Worm (Caenorhabditis elegans) whole organism, early embryonic: ENCODE results near the gene F44G4.7.

Experiments
- B0310.2 ChIP-seq: sonication (generic microtip); optimal IDR thresholded peaks from 2 replicates; lab custom pipeline; 2016; ENCODE audit warnings: mild to moderate bottlenecking, missing genetic modification characterization, missing compliant biosample characterization
- aly-1 ChIP-seq: sonication (generic microtip); optimal IDR thresholded peaks from 2 replicates; lab custom pipeline; 2016; ENCODE audit warnings: missing genetic modification characterization, missing compliant biosample characterization
- ama-1 ChIP-seq: fragments of 150-350 bp; optimal IDR thresholded peaks from 2 replicates; lab custom pipeline; 2014
- ets-7 ChIP-seq: sonication (generic microtip); optimal IDR thresholded peaks from 2 replicates; lab custom pipeline; 2016; ENCODE audit warnings: missing genotype, missing genetic modification characterization, missing compliant biosample characterization
- flt-1 ChIP-seq: fragments of 200-800 bp; sonication (Bioruptor generic); IDR thresholded peaks from 2 replicates; pipeline ENCODE4 v1.3.6; 2022; ENCODE audit warnings: missing genetic modification characterization, missing compliant biosample characterization
- hnd-1 ChIP-seq: sonication (generic microtip); optimal IDR thresholded peaks from 2 replicates; lab custom pipeline; 2016; ENCODE audit warnings: missing genetic modification characterization, missing compliant biosample characterization
- tra-4 ChIP-seq: sonication (generic microtip); optimal IDR thresholded peaks from 2 replicates; lab custom pipeline; 2017; ENCODE audit warnings: missing genetic modification characterization, missing compliant biosample characterization

- TF ChIP-seq ama-1 (lab: Kevin White, UChicago) (no peak), hnd-1 (tag; lab: Kevin White, UChicago) (no peak), aly-1 (tag; lab: Kevin White, UChicago) (no peak), ets-7 (no peak), B0310.2 (tag; lab: Kevin White, UChicago) (no peak), flt-1 (GFP tag; lab: Robert Waterston, UW) (no peak), tra-4 (tag; lab: Kevin White, UChicago) (no peak)
Measured at ce11 chrII:8960414-8960813, 44.6 kb downstream of the F44G4.7 start, which contains the start of gene cal-2.
